Worm (Caenorhabditis elegans) whole organism, mixed stage, embryonic: ENCODE data around the gene M117.3.
A peak's percentile ranks its signal among the peaks of the same experiment; 100 is the strongest.

Experiments
- bed-3 ChIP-seq: fragments of 200-800 bp; sonication (Bioruptor generic); optimal IDR thresholded peaks from 3 replicates; lab custom pipeline; 2018; ENCODE audit warnings: mild to moderate bottlenecking, missing genetic modification characterization, moderate library complexity, missing compliant biosample characterization
- blmp-1 ChIP-seq: fragments of 150-350 bp; optimal IDR thresholded peaks from 2 replicates; lab custom pipeline; 2014; ENCODE audit warnings: missing biosample characterization, missing genetic modification characterization
- ceh-39 ChIP-seq: fragments of 150-350 bp; optimal IDR thresholded peaks from 2 replicates; lab custom pipeline; 2014; ENCODE audit warnings: missing biosample characterization, missing genetic modification characterization
- ces-1 ChIP-seq: fragments of 150-350 bp; optimal IDR thresholded peaks from 2 replicates; lab custom pipeline; 2014; ENCODE audit warnings: missing biosample characterization, missing genetic modification reagents, missing genetic modification characterization
- cnd-1 ChIP-seq: fragments of 200-800 bp; sonication (Bioruptor generic); optimal IDR thresholded peaks from 2 replicates; lab custom pipeline; 2018; ENCODE audit warnings: mild to moderate bottlenecking, missing genetic modification characterization, missing compliant biosample characterization
- drap-1 ChIP-seq: fragments of 200-800 bp; sonication (Bioruptor generic); optimal IDR thresholded peaks from 3 replicates; lab custom pipeline; 2018; ENCODE audit warnings: mild to moderate bottlenecking, missing genetic modification characterization, missing compliant biosample characterization
- elt-1 ChIP-seq: sonication (generic microtip); optimal IDR thresholded peaks from 2 replicates; lab custom pipeline; 2017; ENCODE audit warnings: missing genetic modification characterization, mild to moderate bottlenecking, missing compliant biosample characterization, antibody characterized with exemption, moderate library complexity, borderline replicate concordance; ENCODE audit not compliant: insufficient read depth
- elt-3 ChIP-seq: fragments of 150-350 bp; optimal IDR thresholded peaks from 2 replicates; lab custom pipeline; 2014; ENCODE audit warnings: missing biosample characterization, missing genetic modification characterization
- flh-1 ChIP-seq: fragments of 200-800 bp; sonication (Bioruptor generic); optimal IDR thresholded peaks from 2 replicates; lab custom pipeline; 2018; ENCODE audit warnings: mild to moderate bottlenecking, missing genetic modification characterization, moderate library complexity, missing compliant biosample characterization
- ham-2 ChIP-seq: fragments of 200-800 bp; sonication (Bioruptor generic); optimal IDR thresholded peaks from 2 replicates; lab custom pipeline; 2018; ENCODE audit warnings: mild to moderate bottlenecking, missing genetic modification characterization, missing compliant biosample characterization
- hlh-1 ChIP-seq: fragments of 150-350 bp; optimal IDR thresholded peaks from 2 replicates; lab custom pipeline; 2014; ENCODE audit warnings: missing biosample characterization, missing genetic modification reagents, missing genetic modification characterization
- lin-13 ChIP-seq: fragments of 150-350 bp; optimal IDR thresholded peaks from 2 replicates; lab custom pipeline; 2014; ENCODE audit warnings: missing biosample characterization, missing genetic modification characterization
- lin-32 ChIP-seq: fragments of 200-800 bp; sonication (Bioruptor generic); optimal IDR thresholded peaks from 2 replicates; lab custom pipeline; 2018; ENCODE audit warnings: mild to moderate bottlenecking, missing genetic modification characterization, missing compliant biosample characterization
- lsy-2 ChIP-seq: fragments of 150-350 bp; optimal IDR thresholded peaks from 2 replicates; lab custom pipeline; 2014; ENCODE audit warnings: missing biosample characterization, missing genetic modification characterization
- mab-5 ChIP-seq: fragments of 150-350 bp; optimal IDR thresholded peaks from 2 replicates; lab custom pipeline; 2014; ENCODE audit warnings: missing biosample characterization, missing genetic modification characterization
- mep-1 ChIP-seq: fragments of 150-350 bp; optimal IDR thresholded peaks from 2 replicates; lab custom pipeline; 2017; ENCODE audit warnings: missing biosample characterization, missing genetic modification reagents, missing genetic modification characterization, inconsistent platforms
- mls-2 ChIP-seq: sonication (generic microtip); optimal IDR thresholded peaks from 2 replicates; lab custom pipeline; 2016; ENCODE audit warnings: mild to moderate bottlenecking, missing genetic modification characterization, moderate library complexity, missing compliant biosample characterization
- nhr-12 ChIP-seq: fragments of 150-350 bp; optimal IDR thresholded peaks from 2 replicates; lab custom pipeline; 2014; ENCODE audit warnings: missing biosample characterization, missing genetic modification characterization
- nhr-2 ChIP-seq: fragments of 150-350 bp; optimal IDR thresholded peaks from 2 replicates; lab custom pipeline; 2014; ENCODE audit warnings: missing biosample characterization, missing genetic modification characterization
- nhr-237 ChIP-seq: fragments of 150-350 bp; optimal IDR thresholded peaks from 2 replicates; lab custom pipeline; 2014; ENCODE audit warnings: missing biosample characterization, missing genetic modification characterization
- nhr-28 ChIP-seq: fragments of 150-350 bp; optimal IDR thresholded peaks from 2 replicates; lab custom pipeline; 2014; ENCODE audit warnings: missing biosample characterization, missing genetic modification characterization
- nhr-76 ChIP-seq: sonication (generic microtip); optimal IDR thresholded peaks from 2 replicates; lab custom pipeline; 2017; ENCODE audit warnings: missing biosample characterization, missing genetic modification characterization
- pha-4 ChIP-seq: fragments of 150-350 bp; optimal IDR thresholded peaks from 2 replicates; lab custom pipeline; 2018; ENCODE audit warnings: missing biosample characterization, missing genetic modification reagents, missing genetic modification characterization
- sem-2 ChIP-seq: fragments of 200-800 bp; sonication (Bioruptor generic); optimal IDR thresholded peaks from 2 replicates; lab custom pipeline; 2018; ENCODE audit warnings: mild to moderate bottlenecking, missing genetic modification characterization, missing compliant biosample characterization
- snpc-4 ChIP-seq: fragments of 150-350 bp; optimal IDR thresholded peaks from 2 replicates; lab custom pipeline; 2014; ENCODE audit warnings: missing biosample characterization, missing genetic modification characterization
- sptf-1 ChIP-seq: sonication (generic microtip); optimal IDR thresholded peaks from 2 replicates; lab custom pipeline; 2017; ENCODE audit warnings: mild to moderate bottlenecking, missing genetic modification characterization, moderate library complexity, missing compliant biosample characterization
- tbx-8 ChIP-seq: fragments of 200-800 bp; sonication (Bioruptor generic); optimal IDR thresholded peaks from 2 replicates; lab custom pipeline; 2018; ENCODE audit warnings: mild to moderate bottlenecking, missing genetic modification characterization, moderate library complexity, missing compliant biosample characterization
- unc-120 ChIP-seq: sonication (generic microtip); optimal IDR thresholded peaks from 2 replicates; lab custom pipeline; 2017; ENCODE audit warnings: missing genetic modification characterization, missing compliant biosample characterization; ENCODE audit not compliant: poor library complexity, severe bottlenecking
- unc-62 ChIP-seq: fragments of 150-350 bp; optimal IDR thresholded peaks from 2 replicates; lab custom pipeline; 2014; ENCODE audit warnings: missing biosample characterization, missing genetic modification reagents, missing genetic modification characterization
- zip-8 ChIP-seq: fragments of 150-350 bp; optimal IDR thresholded peaks from 2 replicates; lab custom pipeline; 2014; ENCODE audit warnings: missing biosample characterization, missing genetic modification characterization
- ztf-11 ChIP-seq: fragments of 150-350 bp; optimal IDR thresholded peaks from 2 replicates; lab custom pipeline; 2014; ENCODE audit warnings: missing biosample characterization, missing genetic modification characterization

M117.3 gene

ce11 chrIV:11821591-11822361 lies at the start of gene M117.3, which contains the start of gene par-5:
Gene M117.3, plus strand, starts transcription at chrIV:11822206.
Gene par-5, minus strand, starts transcription at chrIV:11821924.
- TF ChIP-seq tbx-8 (GFP tag; lab: Kevin White, UChicago) (no peak), lin-13 (tag; lab: Kevin White, UChicago) (no peak), lin-32 (no peak), blmp-1 (tag; lab: Kevin White, UChicago) (no peak), lsy-2 (tag; lab: Kevin White, UChicago) (peak; percentile 28), sptf-1 (peak; percentile 29), bed-3 (GFP tag; lab: Kevin White, UChicago) (no peak), hlh-1 (no peak), zip-8 (tag; lab: Kevin White, UChicago) (no peak), nhr-28 (tag; lab: Kevin White, UChicago) (no peak), unc-62 (GFP tag; lab: Kevin White, UChicago) (peak; percentile 9), nhr-237 (tag; lab: Kevin White, UChicago) (no peak), cnd-1 (peak; percentile 49), pha-4 (tag; lab: Kevin White, UChicago) (no peak), sem-2 (GFP tag; lab: Kevin White, UChicago) (no peak), ces-1 (GFP tag; lab: Kevin White, UChicago) (peak; percentile 81), mep-1 (no peak), unc-120 (tag; lab: Kevin White, UChicago) (peak; percentile 73), elt-3 (no peak), ztf-11 (tag; lab: Kevin White, UChicago) (no peak), nhr-2 (tag; lab: Kevin White, UChicago) (no peak), snpc-4 (tag; lab: Kevin White, UChicago) (no peak), flh-1 (GFP tag; lab: Kevin White, UChicago) (no peak), mls-2 (peak; percentile 75), elt-1 (tag; lab: Kevin White, UChicago) (no peak)

DNA sequence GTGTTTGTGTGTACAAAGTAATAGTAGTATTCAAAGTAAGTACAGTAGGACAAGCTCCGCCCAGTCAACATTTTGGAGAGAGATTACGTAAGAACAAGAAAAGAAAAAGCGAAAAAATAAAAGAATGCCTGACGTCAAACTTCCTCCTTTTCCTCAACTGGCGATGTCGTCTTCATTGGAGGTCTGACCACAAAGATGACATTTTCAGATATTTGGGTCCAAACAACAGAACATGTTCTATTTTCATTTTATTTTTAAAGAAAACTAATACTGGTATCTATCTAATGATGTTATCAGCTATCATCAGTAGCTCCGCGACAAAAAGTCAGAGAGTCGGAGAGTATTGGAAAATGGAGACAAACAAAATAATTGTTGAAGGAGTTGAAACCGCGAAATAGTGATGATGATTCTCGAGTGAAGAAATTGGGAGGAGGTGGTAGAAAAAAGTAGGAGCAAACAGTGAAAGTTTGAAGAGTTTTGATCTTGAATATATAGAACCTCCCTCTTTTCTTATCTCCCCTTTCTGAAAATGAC lies 48.2 kb upstream of the M117.3 start, which contains the start of gene lips-5:
Gene lips-5 (minus strand): TSS at position 51 of the 534 bp plus-strand sequence.
- no peak for TF ChIP-seq nhr-12 (tag; lab: Kevin White, UChicago)
- no peak for TF ChIP-seq pha-4 (tag; lab: Kevin White, UChicago)
- no peak for TF ChIP-seq ceh-39 (tag; lab: Kevin White, UChicago)
- no peak for TF ChIP-seq drap-1 (GFP tag; lab: Kevin White, UChicago)
- no peak for TF ChIP-seq zip-8 (tag; lab: Kevin White, UChicago)
- no peak for TF ChIP-seq ham-2
- no peak for TF ChIP-seq mep-1
- no peak for TF ChIP-seq nhr-237 (tag; lab: Kevin White, UChicago)
- TF ChIP-seq cnd-1: no peak
- TF ChIP-seq bed-3 (GFP tag; lab: Kevin White, UChicago): no peak
- no peak for TF ChIP-seq unc-62 (GFP tag; lab: Kevin White, UChicago)
- TF ChIP-seq hlh-1: no peak
- TF ChIP-seq flh-1 (GFP tag; lab: Kevin White, UChicago): no peak
- no peak for TF ChIP-seq nhr-2 (tag; lab: Kevin White, UChicago)
- no peak for TF ChIP-seq nhr-28 (tag; lab: Kevin White, UChicago)
- TF ChIP-seq nhr-76 (tag; lab: Kevin White, UChicago): no peak
- no peak for TF ChIP-seq lin-13 (tag; lab: Kevin White, UChicago)
- TF ChIP-seq blmp-1 (tag; lab: Kevin White, UChicago): no peak
- TF ChIP-seq elt-3: no peak
- TF ChIP-seq snpc-4 (tag; lab: Kevin White, UChicago): no peak

ce11 chrIV:11776968-11777467 lies 45.0 kb upstream of the M117.3 start:
- peak; percentile 15 for TF ChIP-seq ces-1 (GFP tag; lab: Kevin White, UChicago)
- TF ChIP-seq elt-3: no peak

DNA sequence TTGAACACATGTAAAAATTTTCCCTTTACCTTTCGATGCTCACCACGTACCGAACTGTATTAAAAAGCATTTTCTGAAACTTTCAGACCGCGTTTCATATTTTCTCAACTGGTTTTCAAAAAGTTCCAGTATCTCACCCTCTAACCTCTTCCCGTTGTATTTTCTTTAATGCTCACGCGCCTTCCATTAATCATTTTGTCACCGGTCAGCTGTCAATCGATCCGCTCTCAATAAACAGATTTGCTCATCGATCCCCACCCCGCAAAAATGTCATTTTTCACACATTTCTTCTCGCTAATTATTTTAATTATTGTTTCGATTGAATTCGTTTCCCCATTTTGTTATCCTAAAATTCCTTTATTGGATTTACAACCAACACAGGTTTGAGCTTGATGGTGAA lies 43.0 kb upstream of the M117.3 start, which contains the start of gene lpr-2:
Gene lpr-2 (plus strand): TSS at position 189 of the 400 bp plus-strand sequence.
- peak; percentile 80 for TF ChIP-seq hlh-1
- no peak for TF ChIP-seq unc-120 (tag; lab: Kevin White, UChicago)
- TF ChIP-seq mab-5 (tag; lab: Kevin White, UChicago): peak; percentile 54
- no peak for TF ChIP-seq ham-2
- peak; percentile 66 for TF ChIP-seq unc-62 (GFP tag; lab: Kevin White, UChicago)
